Fruit fly (Drosophila melanogaster) whole organism, pupa: Measurements from ENCODE around the gene CG32795.
A peak's percentile ranks its signal among the peaks of the same experiment; 100 is the strongest.

Experiments used
- CG12605 ChIP-seq: fragments of 200-800 bp; sonication (Bioruptor generic); IDR thresholded peaks from 2 replicates; pipeline ENCODE4 v1.3.6; 2022; ENCODE audit warnings: missing biosample characterization, missing genetic modification characterization
- CG13204 ChIP-seq: fragments of 200-800 bp; sonication (Bioruptor generic); optimal IDR thresholded peaks from 2 replicates; lab custom pipeline; 2018; ENCODE audit warnings: missing biosample characterization, mild to moderate bottlenecking, missing genetic modification characterization, moderate library complexity
- CG17806 ChIP-seq: fragments of 200-800 bp; sonication (Bioruptor generic); optimal IDR thresholded peaks from 2 replicates; lab custom pipeline; 2018; ENCODE audit warnings: missing biosample characterization, mild to moderate bottlenecking, missing genetic modification characterization, moderate library complexity
- CG32121 ChIP-seq: fragments of 200-800 bp; sonication (Bioruptor generic); IDR thresholded peaks from 2 replicates; pipeline ENCODE4 v1.3.6; 2022; ENCODE audit warnings: missing biosample characterization, missing genetic modification characterization
- CG34367 ChIP-seq: fragments of 200-800 bp; sonication (Bioruptor generic); optimal IDR thresholded peaks from 2 replicates; lab custom pipeline; 2018; ENCODE audit warnings: missing biosample characterization, mild to moderate bottlenecking, missing genetic modification characterization
- CG8301 ChIP-seq: fragments of 200-800 bp; sonication (Bioruptor generic); optimal IDR thresholded peaks from 2 replicates; lab custom pipeline; 2018; ENCODE audit warnings: missing biosample characterization, mild to moderate bottlenecking, missing genetic modification characterization
- D1 ChIP-seq: fragments of 200-800 bp; sonication (Bioruptor generic); optimal IDR thresholded peaks from 2 replicates; lab custom pipeline; 2018; ENCODE audit warnings: missing biosample characterization, mild to moderate bottlenecking, missing genetic modification characterization, moderate library complexity
- Pif1B ChIP-seq: fragments of 200-800 bp; sonication (Bioruptor generic); optimal IDR thresholded peaks from 3 replicates; lab custom pipeline; 2016; ENCODE audit warnings: missing biosample characterization, missing genetic modification characterization
- fd96Ca ChIP-seq: fragments of 200-800 bp; sonication (Bioruptor generic); IDR thresholded peaks from 3 replicates; pipeline ENCODE4 v1.3.6; 2022; ENCODE audit warnings: missing biosample characterization, missing genetic modification characterization
- gl ChIP-seq: fragments of 200-800 bp; sonication (Bioruptor generic); optimal IDR thresholded peaks from 2 replicates; lab custom pipeline; 2018; ENCODE audit warnings: missing biosample characterization, mild to moderate bottlenecking, missing genetic modification characterization
- rn ChIP-seq: fragments of 200-800 bp; sonication (Bioruptor generic); IDR thresholded peaks from 2 replicates; pipeline ENCODE4 v1.3.6; 2022; ENCODE audit warnings: missing biosample characterization, missing genetic modification characterization

DNA sequence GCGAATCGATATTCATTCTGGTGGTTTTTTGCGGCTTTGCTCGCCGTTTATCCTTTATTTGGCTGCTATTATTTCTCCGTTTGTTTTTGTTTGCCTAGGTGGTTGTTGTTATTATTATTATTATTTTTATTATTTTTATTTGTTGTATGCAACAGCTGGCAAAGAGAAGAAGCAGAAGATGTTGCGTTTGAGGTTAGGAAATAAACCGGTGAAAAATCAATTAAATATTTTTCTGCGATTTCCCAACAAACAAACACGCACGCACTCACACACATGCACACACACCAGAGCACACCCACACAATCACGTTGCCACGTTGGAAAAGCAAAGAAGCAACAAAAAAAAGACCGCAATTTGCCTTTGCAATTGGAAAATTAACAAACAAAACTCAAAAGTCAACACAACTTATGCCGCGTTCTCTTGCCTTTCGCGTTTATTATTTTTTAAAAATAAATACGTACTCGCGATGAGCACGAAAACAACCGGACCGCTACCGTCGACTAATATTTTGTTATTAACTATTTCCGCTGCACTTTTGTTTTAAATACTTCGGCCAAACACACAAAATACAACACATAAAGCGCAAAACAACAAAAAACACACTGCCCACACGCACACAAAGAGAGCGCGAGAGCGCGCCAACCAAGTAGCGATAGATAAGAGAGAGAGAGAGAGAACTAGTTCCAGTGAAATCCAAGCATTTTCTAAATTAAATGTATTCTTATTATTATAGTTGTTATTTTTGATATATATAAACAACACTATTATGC, 897 bp downstream of the CG32795 start:
- TF ChIP-seq D1 (tag; lab: Kevin White, UChicago): no peak
- TF ChIP-seq gl: peak; percentile 44
- TF ChIP-seq fd96Ca (GFP tag; lab: Robert Waterston, UW): no peak; the same call in 2 of the 3 replicates
- TF ChIP-seq CG34367: peak; percentile 12
- TF ChIP-seq CG13204: peak; percentile 14
- no peak; the same call in 1 of the 2 replicates for TF ChIP-seq CG32121 (GFP tag; lab: Robert Waterston, UW)
- peak; percentile 40 for TF ChIP-seq CG8301
- no peak for TF ChIP-seq CG12605 (GFP tag; lab: Robert Waterston, UW)
- TF ChIP-seq rn (GFP tag; lab: Robert Waterston, UW): 0 out of 2 replicates have a peak, but pooled peaks have one; percentile 26
- TF ChIP-seq CG17806 (tag; lab: Kevin White, UChicago): no peak
- TF ChIP-seq Pif1B (GFP tag; lab: Kevin White, UChicago): no peak
